Fruit fly (Drosophila melanogaster) whole organism, prepupa: ENCODE results near the gene CG7320.

Experiments used
- Blimp-1 ChIP-seq: fragments of 200-800 bp; sonication (Bioruptor generic); optimal IDR thresholded peaks from 3 replicates; lab custom pipeline; 2017; ENCODE audit warnings: missing biosample characterization, missing genetic modification characterization, mild to moderate bottlenecking, moderate library complexity, missing genetic modification reagents
- CG10669 ChIP-seq: fragments of 200-800 bp; sonication (Bioruptor generic); optimal IDR thresholded peaks from 3 replicates; lab custom pipeline; 2018; ENCODE audit warnings: missing biosample characterization, mild to moderate bottlenecking, missing genetic modification characterization, moderate library complexity
- CG11294 ChIP-seq: fragments of 200-800 bp; sonication (Bioruptor generic); IDR thresholded peaks from 2 replicates; pipeline ENCODE4 v1.3.6; 2022; ENCODE audit warnings: missing biosample characterization, missing genetic modification characterization
- CG11902 ChIP-seq: fragments of 200-800 bp; sonication (Bioruptor generic); optimal IDR thresholded peaks from 3 replicates; lab custom pipeline; 2016; ENCODE audit warnings: missing biosample characterization, missing genetic modification characterization
- CG1621 ChIP-seq: fragments of 200-800 bp; sonication (Bioruptor generic); optimal IDR thresholded peaks from 3 replicates; lab custom pipeline; 2018; ENCODE audit warnings: missing biosample characterization, mild to moderate bottlenecking, missing genetic modification characterization
- CG16779 ChIP-seq: fragments of 200-800 bp; sonication (Bioruptor generic); optimal IDR thresholded peaks from 3 replicates; lab custom pipeline; 2017; ENCODE audit warnings: missing biosample characterization, mild to moderate bottlenecking, missing genetic modification characterization
- CG31627 ChIP-seq: fragments of 200-800 bp; sonication (Bioruptor generic); optimal IDR thresholded peaks from 3 replicates; lab custom pipeline; 2016; ENCODE audit warnings: missing biosample characterization, missing genetic modification characterization
- CG32006 ChIP-seq: fragments of 200-800 bp; sonication (Bioruptor generic); optimal IDR thresholded peaks from 3 replicates; lab custom pipeline; 2017; ENCODE audit warnings: missing biosample characterization, mild to moderate bottlenecking, missing genetic modification characterization
- CG34406 ChIP-seq: fragments of 200-800 bp; sonication (Bioruptor generic); optimal IDR thresholded peaks from 3 replicates; lab custom pipeline; 2016; ENCODE audit warnings: missing biosample characterization, missing genetic modification characterization
- CG3919 ChIP-seq: fragments of 200-800 bp; sonication (Bioruptor generic); optimal IDR thresholded peaks from 3 replicates; lab custom pipeline; 2016; ENCODE audit warnings: missing biosample characterization, missing genetic modification characterization
- CG4318 ChIP-seq: fragments of 200-800 bp; sonication (Bioruptor generic); optimal IDR thresholded peaks from 3 replicates; lab custom pipeline; 2017; ENCODE audit warnings: missing biosample characterization, mild to moderate bottlenecking, missing genetic modification characterization
- CG6276 ChIP-seq: fragments of 200-800 bp; sonication (Bioruptor generic); optimal IDR thresholded peaks from 2 replicates; lab custom pipeline; 2017; ENCODE audit warnings: missing biosample characterization, mild to moderate bottlenecking, missing genetic modification characterization
- CG6792 ChIP-seq: fragments of 200-800 bp; sonication (Bioruptor generic); optimal IDR thresholded peaks from 3 replicates; lab custom pipeline; 2016; ENCODE audit warnings: missing biosample characterization, missing genetic modification characterization
- CG6808 ChIP-seq: fragments of 200-800 bp; sonication (Bioruptor generic); optimal IDR thresholded peaks from 3 replicates; lab custom pipeline; 2017; ENCODE audit warnings: missing biosample characterization, missing genetic modification characterization, mild to moderate bottlenecking, moderate library complexity, missing genetic modification reagents
- CG6854 ChIP-seq: fragments of 200-800 bp; sonication (Bioruptor generic); optimal IDR thresholded peaks from 2 replicates; lab custom pipeline; 2017; ENCODE audit warnings: missing biosample characterization, mild to moderate bottlenecking, missing genetic modification characterization
- CG7368 ChIP-seq: fragments of 200-800 bp; sonication (Bioruptor generic); optimal IDR thresholded peaks from 3 replicates; lab custom pipeline; 2016; ENCODE audit warnings: missing biosample characterization, missing genetic modification characterization
- CG8119 ChIP-seq: fragments of 200-800 bp; sonication (Bioruptor generic); IDR thresholded peaks from 3 replicates; pipeline ENCODE4 v1.3.6; 2022; ENCODE audit warnings: missing biosample characterization, missing genetic modification characterization
- CG8319 ChIP-seq: fragments of 200-800 bp; sonication (Bioruptor generic); optimal IDR thresholded peaks from 3 replicates; lab custom pipeline; 2016; ENCODE audit warnings: missing biosample characterization, missing genetic modification characterization
- CG8632 ChIP-seq: fragments of 200-800 bp; sonication (Bioruptor generic); optimal IDR thresholded peaks from 3 replicates; lab custom pipeline; 2016; ENCODE audit warnings: missing biosample characterization, missing genetic modification characterization
- CG9139 ChIP-seq: fragments of 200-800 bp; sonication (Bioruptor generic); optimal IDR thresholded peaks from 3 replicates; lab custom pipeline; 2017; ENCODE audit warnings: missing biosample characterization, mild to moderate bottlenecking, missing genetic modification characterization
- Eip75B ChIP-seq: fragments of 200-800 bp; sonication (Bioruptor generic); optimal IDR thresholded peaks from 3 replicates; lab custom pipeline; 2016; ENCODE audit warnings: missing biosample characterization, missing genetic modification characterization
- Eip78C ChIP-seq: fragments of 200-800 bp; sonication (Bioruptor generic); peaks from one replicate; lab custom pipeline; 2016; ENCODE audit warnings: missing biosample characterization, missing genetic modification characterization
- Eip93F ChIP-seq: fragments of 200-800 bp; sonication (Bioruptor generic); optimal IDR thresholded peaks from 2 replicates; lab custom pipeline; 2016; ENCODE audit warnings: missing biosample characterization, mild to moderate bottlenecking, missing genetic modification characterization
- Hr38 ChIP-seq: sonication (Bioruptor generic); optimal IDR thresholded peaks from 2 replicates; lab custom pipeline; 2016; ENCODE audit warnings: missing biosample characterization, missing genetic modification characterization
- Hr39 ChIP-seq: fragments of 200-800 bp; sonication (Bioruptor generic); optimal IDR thresholded peaks from 2 replicates; lab custom pipeline; 2016; ENCODE audit warnings: missing biosample characterization, missing genetic modification characterization
- Lpt ChIP-seq: fragments of 200-800 bp; sonication (Bioruptor generic); optimal IDR thresholded peaks from 3 replicates; lab custom pipeline; 2016; ENCODE audit warnings: missing biosample characterization, missing genetic modification characterization
- Met ChIP-seq: fragments of 200-800 bp; sonication (Bioruptor generic); optimal IDR thresholded peaks from 3 replicates; lab custom pipeline; 2016; ENCODE audit warnings: missing biosample characterization, missing genetic modification characterization
- OdsH ChIP-seq: fragments of 200-800 bp; sonication (Bioruptor generic); optimal IDR thresholded peaks from 3 replicates; lab custom pipeline; 2016; ENCODE audit warnings: missing biosample characterization, missing genetic modification characterization
- Smox ChIP-seq: fragments of 200-800 bp; sonication (Bioruptor generic); optimal IDR thresholded peaks from 3 replicates; lab custom pipeline; 2016; ENCODE audit warnings: missing biosample characterization, missing genetic modification characterization
- Sox15 ChIP-seq: fragments of 200-800 bp; sonication (Bioruptor generic); optimal IDR thresholded peaks from 3 replicates; lab custom pipeline; 2016; ENCODE audit warnings: missing biosample characterization, missing genetic modification characterization
- achi ChIP-seq: fragments of 200-800 bp; sonication (Bioruptor generic); optimal IDR thresholded peaks from 3 replicates; lab custom pipeline; 2016; ENCODE audit warnings: missing biosample characterization, missing genetic modification characterization
- acj6 ChIP-seq: fragments of 200-800 bp; sonication (Bioruptor generic); optimal IDR thresholded peaks from 3 replicates; lab custom pipeline; 2016; ENCODE audit warnings: missing biosample characterization, missing genetic modification characterization
- dac ChIP-seq: fragments of 200-800 bp; sonication (Bioruptor generic); optimal IDR thresholded peaks from 2 replicates; lab custom pipeline; 2017; ENCODE audit warnings: missing biosample characterization, mild to moderate bottlenecking, missing genetic modification characterization
- dsx ChIP-seq: fragments of 200-800 bp; optimal IDR thresholded peaks from 3 replicates; lab custom pipeline; 2019; ENCODE audit warnings: missing biosample characterization, mild to moderate bottlenecking, missing genetic modification characterization, moderate library complexity; ENCODE audit not compliant: poor library complexity, severe bottlenecking
- esn ChIP-seq: fragments of 200-800 bp; sonication (Bioruptor generic); optimal IDR thresholded peaks from 2 replicates; lab custom pipeline; 2016; ENCODE audit warnings: missing biosample characterization, mild to moderate bottlenecking, missing genetic modification characterization, moderate library complexity
- fd85E ChIP-seq: fragments of 200-800 bp; sonication (Bioruptor generic); optimal IDR thresholded peaks from 3 replicates; lab custom pipeline; 2016; ENCODE audit warnings: missing biosample characterization, missing genetic modification characterization
- fkh ChIP-seq: fragments of 200-800 bp; sonication (Bioruptor generic); optimal IDR thresholded peaks from 3 replicates; lab custom pipeline; 2017; ENCODE audit warnings: missing biosample characterization, mild to moderate bottlenecking, missing genetic modification characterization, moderate library complexity
- lz ChIP-seq: fragments of 200-800 bp; sonication (Bioruptor generic); optimal IDR thresholded peaks from 3 replicates; lab custom pipeline; 2016; ENCODE audit warnings: missing biosample characterization, missing genetic modification characterization
- net ChIP-seq: fragments of 200-800 bp; sonication (Bioruptor generic); optimal IDR thresholded peaks from 3 replicates; lab custom pipeline; 2016; ENCODE audit warnings: missing biosample characterization, missing genetic modification characterization
- pdm3 ChIP-seq: fragments of 200-800 bp; sonication (Bioruptor generic); optimal IDR thresholded peaks from 3 replicates; lab custom pipeline; 2016; ENCODE audit warnings: missing biosample characterization, missing genetic modification characterization
- salr ChIP-seq, 2 experiments: fragments of 200-800 bp; sonication (Bioruptor generic); optimal IDR thresholded peaks; 3 replicates each; lab custom pipeline; 2016 to 2018; ENCODE audit warnings: missing biosample characterization in 2 of 2, missing genetic modification characterization in 2 of 2, mild to moderate bottlenecking in 1 of 2
- ss ChIP-seq, 2 experiments: fragments of 200-800 bp; sonication (Bioruptor generic); optimal IDR thresholded peaks; 2 replicates in 1 of 2; 3 replicates in 1 of 2; lab custom pipeline; 2017 to 2018; ENCODE audit warnings: mild to moderate bottlenecking in 2 of 2, missing biosample characterization in 2 of 2, missing genetic modification characterization in 2 of 2, moderate library complexity in 1 of 2
- svp ChIP-seq: fragments of 200-800 bp; sonication (Bioruptor generic); peaks from one replicate; lab custom pipeline; 2016; ENCODE audit warnings: missing biosample characterization, missing genetic modification characterization
- topi ChIP-seq: fragments of 200-800 bp; sonication (Bioruptor generic); optimal IDR thresholded peaks from 3 replicates; lab custom pipeline; 2016; ENCODE audit warnings: missing biosample characterization, missing genetic modification characterization
- vri ChIP-seq: fragments of 200-800 bp; sonication (Bioruptor generic); optimal IDR thresholded peaks from 3 replicates; lab custom pipeline; 2016; ENCODE audit warnings: missing biosample characterization, mild to moderate bottlenecking, missing genetic modification characterization

The CG7320 gene

DNA sequence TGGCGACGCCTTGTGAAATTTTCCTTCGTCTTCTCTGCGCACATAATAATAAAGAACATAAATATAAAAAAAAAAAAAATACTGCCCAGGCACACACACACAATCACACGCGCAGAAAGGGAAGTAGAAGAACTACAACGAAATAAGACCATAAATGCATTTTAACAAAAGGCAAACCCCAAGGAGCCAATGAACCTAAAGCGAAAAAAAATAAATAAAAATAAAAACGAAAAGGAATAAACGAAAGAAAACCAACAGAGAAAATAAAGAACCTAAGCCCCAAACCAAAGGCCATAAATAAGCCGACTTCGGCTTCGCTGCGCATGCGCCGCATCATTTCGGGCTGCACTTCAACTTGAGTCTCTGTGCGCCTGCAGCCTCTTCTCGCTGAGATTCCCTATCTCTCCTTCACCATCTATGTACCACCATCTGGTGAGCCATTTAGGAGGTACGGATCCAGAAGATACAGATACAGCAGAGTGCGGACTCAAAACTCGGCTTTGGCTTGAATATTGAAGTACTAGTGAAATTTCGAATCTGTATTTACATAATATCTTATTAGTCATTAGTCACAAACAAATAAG is 20.1 kb downstream of the CG7320 start (continued):
- TF ChIP-seq CG6854 (peak; percentile 53), CG6276 (GFP tag; lab: Kevin White, UChicago) (no peak), CG8119 (GFP tag; lab: Robert Waterston, UW) (peak; percentile 41; the same call in 1 of the 3 replicates), CG11294 (GFP tag; lab: Robert Waterston, UW) (no peak), dsx (GFP tag; lab: Kevin White, UChicago) (peak; percentile 61), dac (no peak), Hr38 (no peak), Met (GFP tag; lab: Kevin White, UChicago) (peak; percentile 33), CG9139 (GFP tag; lab: Kevin White, UChicago) (peak; percentile 80), Sox15 (GFP tag; lab: Kevin White, UChicago) (no peak), fd85E (GFP tag; lab: Kevin White, UChicago) (no peak), vri (GFP tag; lab: Kevin White, UChicago) (peak; percentile 70), Eip78C (GFP tag; lab: Kevin White, UChicago) (peak; percentile 54), topi (GFP tag; lab: Kevin White, UChicago) (no peak), CG4318 (GFP tag; lab: Kevin White, UChicago) (no peak), esn (GFP tag; lab: Kevin White, UChicago) (no peak), CG34406 (GFP tag; lab: Kevin White, UChicago) (no peak), Blimp-1 (GFP tag; lab: Kevin White, UChicago) (no peak), CG6792 (no peak), net (GFP tag; lab: Kevin White, UChicago) (no peak), OdsH (GFP tag; lab: Kevin White, UChicago) (no peak)

DNA sequence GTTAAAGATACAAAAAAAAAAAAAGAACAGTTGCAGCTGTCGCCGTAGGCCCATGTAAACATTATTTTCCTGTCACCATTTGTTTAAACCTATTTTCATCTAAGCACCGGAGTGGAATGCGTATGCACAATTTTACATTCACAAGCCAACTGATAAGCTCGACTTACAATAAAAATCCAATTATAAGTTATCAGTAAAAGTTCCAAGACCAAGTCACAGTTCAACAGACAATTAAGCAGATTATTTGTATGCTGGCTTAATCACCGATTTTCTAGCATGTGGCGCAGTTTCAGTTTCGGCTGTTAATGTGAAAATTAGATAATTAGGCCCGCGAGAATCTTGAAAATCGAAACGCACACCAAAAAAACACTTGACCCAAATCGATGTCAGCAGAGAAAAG is 21.0 kb downstream of the CG7320 start:
- TF ChIP-seq fd85E (GFP tag; lab: Kevin White, UChicago) (no peak), CG6808 (GFP tag; lab: Kevin White, UChicago) (no peak), Hr39 (no peak), ss (GFP tag; optimal IDR thresholded peaks at IDR 0.05; lab: Kevin White, UChicago) (no peak), Eip93F (no peak), svp (GFP tag; lab: Kevin White, UChicago) (peak; percentile 98)

dm6 chr3L:18223437-18223836 is 22.1 kb downstream of the CG7320 start:
- peak; percentile 50 for TF ChIP-seq CG9139 (GFP tag; lab: Kevin White, UChicago)
- peak; percentile 69 for TF ChIP-seq pdm3 (GFP tag; lab: Kevin White, UChicago)
- peak in 1 of 2 experiments; percentile 82 for TF ChIP-seq salr (GFP tag; optimal IDR thresholded peaks at IDR 0.05; lab: Kevin White, UChicago)
- peak; percentile 65 for TF ChIP-seq CG4318 (GFP tag; lab: Kevin White, UChicago)
- TF ChIP-seq CG3919 (GFP tag; lab: Kevin White, UChicago), result peak; percentile 72
- peak; percentile 67 for TF ChIP-seq CG6792
- TF ChIP-seq fkh (GFP tag; lab: Kevin White, UChicago), result no peak
- TF ChIP-seq CG7368 (GFP tag; lab: Kevin White, UChicago), result peak; percentile 56
- peak; percentile 74 for TF ChIP-seq CG11294 (GFP tag; lab: Robert Waterston, UW)
- TF ChIP-seq CG1621, result peak; percentile 67
- peak; percentile 24 for TF ChIP-seq Hr39
- TF ChIP-seq achi (GFP tag; lab: Kevin White, UChicago), result peak; percentile 84
- peak; percentile 63 for TF ChIP-seq Lpt (GFP tag; lab: Kevin White, UChicago)
- peak; percentile 95 for TF ChIP-seq Eip78C (GFP tag; lab: Kevin White, UChicago)
- TF ChIP-seq Eip75B (GFP tag; lab: Kevin White, UChicago), result peak; percentile 54
- peak; percentile 38 to 73 for TF ChIP-seq ss (GFP tag; optimal IDR thresholded peaks at IDR 0.05; lab: Kevin White, UChicago)
- TF ChIP-seq CG8632 (GFP tag; lab: Kevin White, UChicago), result peak; percentile 69
- TF ChIP-seq CG10669 (GFP tag; lab: Kevin White, UChicago), result peak; percentile 31
- peak; percentile 50 for TF ChIP-seq Smox (GFP tag; lab: Kevin White, UChicago)
- peak; percentile 19 for TF ChIP-seq CG6808 (GFP tag; lab: Kevin White, UChicago)
- TF ChIP-seq svp (GFP tag; lab: Kevin White, UChicago), result peak; percentile 83
- peak; percentile 7 for TF ChIP-seq CG11902 (GFP tag; lab: Kevin White, UChicago)
- TF ChIP-seq acj6 (GFP tag; lab: Kevin White, UChicago), result peak; percentile 73
- peak; percentile 51 for TF ChIP-seq CG8319 (GFP tag; lab: Kevin White, UChicago)
- peak; percentile 84 for TF ChIP-seq OdsH (GFP tag; lab: Kevin White, UChicago)
- peak; percentile 91 for TF ChIP-seq CG32006 (GFP tag; lab: Kevin White, UChicago)
- peak; percentile 25 for TF ChIP-seq CG31627 (GFP tag; lab: Kevin White, UChicago)
- TF ChIP-seq Met (GFP tag; lab: Kevin White, UChicago), result peak; percentile 59
- peak; percentile 40 for TF ChIP-seq CG16779 (tag; lab: Kevin White, UChicago)
- TF ChIP-seq dac, result peak; percentile 68
- TF ChIP-seq CG6276 (GFP tag; lab: Kevin White, UChicago), result peak; percentile 81
- peak; percentile 37 for TF ChIP-seq lz (GFP tag; lab: Kevin White, UChicago)
- peak; percentile 93 for TF ChIP-seq CG8119 (GFP tag; lab: Robert Waterston, UW)
- TF ChIP-seq CG6854, result no peak
